Worm (Caenorhabditis elegans): ENCODE measurements around the gene srx-78.

DNA sequence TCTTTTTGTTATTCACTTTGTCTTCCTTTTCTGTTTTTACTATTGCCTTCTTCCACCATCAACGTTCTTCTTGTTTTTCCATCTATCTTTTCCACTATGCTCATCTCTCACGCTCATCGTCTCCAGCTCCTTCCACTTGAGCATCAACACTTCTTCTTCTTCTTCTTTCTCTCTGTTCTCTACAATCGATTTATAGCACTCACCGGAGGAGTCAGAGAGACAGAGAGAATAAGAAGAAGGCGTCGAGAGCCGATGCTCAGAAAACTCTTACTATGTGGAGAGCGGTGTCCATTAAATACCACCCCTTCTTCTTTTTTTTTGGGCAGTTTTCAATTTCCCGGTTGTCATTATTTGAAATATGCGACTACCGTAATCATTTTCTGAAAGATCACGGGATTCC, 19.9 kb upstream of the srx-78 start:
- TF ChIP-seq lin-15B (tag; optimal IDR thresholded peaks at IDR 0.05): peak; percentile 30
- peak; percentile 51 for TF ChIP-seq nfya-1 (tag; optimal IDR thresholded peaks at IDR 0.05; ENCODE audit: insufficient read depth)
- no peak for TF ChIP-seq fos-1 (tag; optimal IDR thresholded peaks at IDR 0.05)
- TF ChIP-seq zag-1 (tag; optimal IDR thresholded peaks at IDR 0.05): no peak
- TF ChIP-seq nhr-11 (tag; optimal IDR thresholded peaks at IDR 0.05): no peak
- no peak for TF ChIP-seq aly-2 (tag; optimal IDR thresholded peaks at IDR 0.05)
- TF ChIP-seq nhr-28 (tag; optimal IDR thresholded peaks at IDR 0.05): no peak
- no peak for TF ChIP-seq ztf-11 (tag; optimal IDR thresholded peaks at IDR 0.05)
- no peak for TF ChIP-seq ceh-16 (tag; optimal IDR thresholded peaks at IDR 0.05)
- no peak for TF ChIP-seq nhr-25 (tag; optimal IDR thresholded peaks at IDR 0.05)
- TF ChIP-seq mdl-1 (tag; optimal IDR thresholded peaks at IDR 0.05): no peak
